Fruit fly (Drosophila melanogaster) whole organism, adult: ENCODE data around the gene CG8891.
A peak's percentile ranks its signal among the peaks of the same experiment; 100 is the strongest.

Experiments
- CG11617 ChIP-seq: fragments of 200-800 bp; sonication (Bioruptor generic); optimal IDR thresholded peaks from 2 replicates; lab custom pipeline; 2017; ENCODE audit warnings: mild to moderate bottlenecking, missing biosample characterization, missing genetic modification reagents, missing genetic modification characterization
- CG12768 ChIP-seq: fragments of 200-800 bp; sonication (Bioruptor generic); optimal IDR thresholded peaks from 2 replicates; lab custom pipeline; 2017; ENCODE audit warnings: missing biosample characterization, missing genetic modification characterization, mild to moderate bottlenecking, moderate library complexity, missing genetic modification reagents
- CG14711 ChIP-seq: fragments of 200-800 bp; sonication (Bioruptor generic); optimal IDR thresholded peaks from 2 replicates; lab custom pipeline; 2018; ENCODE audit warnings: missing biosample characterization, mild to moderate bottlenecking, missing genetic modification characterization, moderate library complexity
- CG1620 ChIP-seq: fragments of 200-800 bp; sonication (Bioruptor generic); optimal IDR thresholded peaks from 2 replicates; lab custom pipeline; 2016; ENCODE audit warnings: missing biosample characterization, missing genetic modification characterization
- CG33017 ChIP-seq: fragments of 200-800 bp; sonication (Bioruptor generic); optimal IDR thresholded peaks from 2 replicates; lab custom pipeline; 2018; ENCODE audit warnings: missing biosample characterization, mild to moderate bottlenecking, missing genetic modification characterization, moderate library complexity
- CG5204 ChIP-seq: fragments of 200-800 bp; sonication (Bioruptor generic); optimal IDR thresholded peaks from 2 replicates; lab custom pipeline; 2016; ENCODE audit warnings: missing biosample characterization, missing genetic modification characterization
- CG7045 ChIP-seq: fragments of 200-800 bp; sonication (Bioruptor generic); optimal IDR thresholded peaks from 2 replicates; lab custom pipeline; 2017; ENCODE audit warnings: missing biosample characterization, mild to moderate bottlenecking, missing genetic modification characterization
- CG7101 ChIP-seq: fragments of 200-800 bp; sonication (Bioruptor generic); optimal IDR thresholded peaks from 2 replicates; lab custom pipeline; 2018; ENCODE audit warnings: missing biosample characterization, mild to moderate bottlenecking, missing genetic modification characterization, moderate library complexity
- Clk ChIP-seq: fragments of 200-800 bp; sonication (Bioruptor generic); optimal IDR thresholded peaks from 2 replicates; lab custom pipeline; 2017; ENCODE audit warnings: missing biosample characterization, missing genetic modification characterization
- Crg-1 ChIP-seq: fragments of 200-800 bp; sonication (Bioruptor generic); optimal IDR thresholded peaks from 2 replicates; lab custom pipeline; 2016; ENCODE audit warnings: missing biosample characterization, missing genetic modification characterization
- Hr96 ChIP-seq: fragments of 200-800 bp; sonication (Bioruptor generic); optimal IDR thresholded peaks from 2 replicates; lab custom pipeline; 2016; ENCODE audit warnings: missing biosample characterization, missing genetic modification characterization
- Mnt ChIP-seq: fragments of 200-800 bp; sonication (Bioruptor generic); optimal IDR thresholded peaks from 2 replicates; lab custom pipeline; 2016; ENCODE audit warnings: missing biosample characterization, mild to moderate bottlenecking, missing genetic modification characterization
- bab1 ChIP-seq: fragments of 200-800 bp; sonication (Bioruptor generic); optimal IDR thresholded peaks from 3 replicates; lab custom pipeline; 2019; ENCODE audit warnings: missing biosample characterization, mild to moderate bottlenecking, missing genetic modification characterization, moderate library complexity
- cic ChIP-seq: fragments of 200-800 bp; sonication (Bioruptor generic); optimal IDR thresholded peaks from 2 replicates; lab custom pipeline; 2017; ENCODE audit warnings: missing biosample characterization, mild to moderate bottlenecking, missing genetic modification characterization, moderate library complexity
- cnc ChIP-seq, 2 experiments: fragments of >200 bp; optimal IDR thresholded peaks; 2 replicates each; lab custom pipeline; 2017
- kay ChIP-seq: fragments of 200-800 bp; sonication (Bioruptor generic); peaks from one replicate; lab custom pipeline; 2016; ENCODE audit warnings: missing biosample characterization, missing genetic modification characterization, borderline replicate concordance
- ovo ChIP-seq: fragments of 200-800 bp; sonication (Bioruptor generic); optimal IDR thresholded peaks from 2 replicates; lab custom pipeline; 2016; ENCODE audit warnings: missing biosample characterization, missing genetic modification characterization
- pad ChIP-seq: fragments of 200-800 bp; sonication (Bioruptor generic); optimal IDR thresholded peaks from 3 replicates; lab custom pipeline; 2017; ENCODE audit warnings: missing biosample characterization, missing genetic modification characterization, mild to moderate bottlenecking, moderate library complexity, missing genetic modification reagents
- tj ChIP-seq: fragments of 200-800 bp; sonication (Bioruptor generic); optimal IDR thresholded peaks from 3 replicates; lab custom pipeline; 2017; ENCODE audit warnings: missing biosample characterization, mild to moderate bottlenecking, missing genetic modification characterization, moderate library complexity
- toe ChIP-seq: fragments of 200-800 bp; sonication (Bioruptor generic); optimal IDR thresholded peaks from 2 replicates; lab custom pipeline; 2016; ENCODE audit warnings: missing biosample characterization, missing genetic modification characterization

Gene CG8891

dm6 chr2L:4976988-4977551, 2.1 kb downstream of the CG8891 start, which contains the start of the genes Gmd and CG3792:
TSS of gene Gmd (minus strand) at chr2L:4977023.
TSS of gene CG3792 (plus strand) at chr2L:4977312.
- TF ChIP-seq CG1620 (GFP tag; lab: Kevin White, UChicago) (peak; percentile 95), CG5204 (GFP tag; lab: Kevin White, UChicago) (no peak), tj (GFP tag; lab: Kevin White, UChicago) (peak; percentile 95), ovo (peak; percentile 83), cic (GFP tag; lab: Kevin White, UChicago) (peak; percentile 84), CG14711 (tag; lab: Kevin White, UChicago) (peak; percentile 89), toe (GFP tag; lab: Kevin White, UChicago) (no peak), CG33017 (tag; lab: Kevin White, UChicago) (peak; percentile 89), kay (no peak), pad (GFP tag; lab: Kevin White, UChicago) (peak; percentile 86), Mnt (peak; percentile 86), CG11617 (peak; percentile 95), bab1 (GFP tag; lab: Kevin White, UChicago) (peak; percentile 95), cnc (optimal IDR thresholded peaks at IDR 0.05; lab: Kevin White, UChicago) (no peak), Hr96 (GFP tag; lab: Kevin White, UChicago) (no peak), CG12768 (peak; percentile 96), Crg-1 (GFP tag; lab: Kevin White, UChicago) (peak; percentile 92), CG7101 (tag; lab: Kevin White, UChicago) (peak; percentile 93), Clk (GFP tag; lab: Kevin White, UChicago) (peak; percentile 90), CG7045 (GFP tag; lab: Kevin White, UChicago) (peak; percentile 94)

dm6 chr2L:4973731-4974415, 5.3 kb downstream of the CG8891 start, which contains the start of gene mRpL28:
TSS of gene mRpL28 (plus strand) at chr2L:4973976.
- TF ChIP-seq cic (GFP tag; lab: Kevin White, UChicago) (no peak), pad (GFP tag; lab: Kevin White, UChicago) (no peak), tj (GFP tag; lab: Kevin White, UChicago) (peak; percentile 2), Mnt (peak; percentile 44), ovo (no peak), CG14711 (tag; lab: Kevin White, UChicago) (peak; percentile 94), Hr96 (GFP tag; lab: Kevin White, UChicago) (no peak), toe (GFP tag; lab: Kevin White, UChicago) (no peak), bab1 (GFP tag; lab: Kevin White, UChicago) (peak; percentile 65), CG7101 (tag; lab: Kevin White, UChicago) (peak; percentile 15), CG1620 (GFP tag; lab: Kevin White, UChicago) (no peak), CG11617 (peak; percentile 11)

dm6 chr2L:4971329-4971798, 7.8 kb downstream of the CG8891 start, which contains the start of gene CG14043:
TSS of gene CG14043 (plus strand) at chr2L:4971702.
- TF ChIP-seq CG1620 (GFP tag; lab: Kevin White, UChicago), result peak; percentile 50
- TF ChIP-seq pad (GFP tag; lab: Kevin White, UChicago), result peak; percentile 26
- no peak for TF ChIP-seq toe (GFP tag; lab: Kevin White, UChicago)
- TF ChIP-seq bab1 (GFP tag; lab: Kevin White, UChicago), result peak; percentile 74
- no peak for TF ChIP-seq CG7045 (GFP tag; lab: Kevin White, UChicago)
- no peak for TF ChIP-seq CG5204 (GFP tag; lab: Kevin White, UChicago)
- TF ChIP-seq CG12768, result no peak
- TF ChIP-seq CG7101 (tag; lab: Kevin White, UChicago), result peak; percentile 25
- TF ChIP-seq CG33017 (tag; lab: Kevin White, UChicago), result no peak
- TF ChIP-seq cic (GFP tag; lab: Kevin White, UChicago), result peak; percentile 46
- peak; percentile 29 for TF ChIP-seq Crg-1 (GFP tag; lab: Kevin White, UChicago)
- TF ChIP-seq Clk (GFP tag; lab: Kevin White, UChicago), result no peak
- TF ChIP-seq Hr96 (GFP tag; lab: Kevin White, UChicago), result no peak
- peak; percentile 19 for TF ChIP-seq CG11617
- peak; percentile 66 for TF ChIP-seq CG14711 (tag; lab: Kevin White, UChicago)
- TF ChIP-seq kay, result no peak
- TF ChIP-seq Mnt, result peak; percentile 72
- TF ChIP-seq tj (GFP tag; lab: Kevin White, UChicago), result peak; percentile 14
- no peak for TF ChIP-seq ovo
- no peak for TF ChIP-seq cnc (optimal IDR thresholded peaks at IDR 0.05; lab: Kevin White, UChicago)

dm6 chr2L:4968767-4969166, 10.4 kb downstream of the CG8891 start, which contains the start of the genes Scox and Polr1C:
TSS of gene Scox (minus strand) at chr2L:4968935.
TSS of gene Polr1C (plus strand) at chr2L:4969004.
- TF ChIP-seq Mnt (peak; percentile 87), Crg-1 (GFP tag; lab: Kevin White, UChicago) (no peak), CG11617 (no peak), cnc (optimal IDR thresholded peaks at IDR 0.05; lab: Kevin White, UChicago) (no peak)

- TF ChIP-seq Mnt, result peak; percentile 50
- no peak for TF ChIP-seq Clk (GFP tag; lab: Kevin White, UChicago)
These were observed 11.7 kb downstream of the CG8891 start, which contains the start of gene eIF3i for dm6 chr2L:4967511-4967910. TSS of gene eIF3i (minus strand) at chr2L:4967775.

dm6 chr2L:4965923-4966322, 13.3 kb downstream of the CG8891 start:
- no peak for TF ChIP-seq CG7101 (tag; lab: Kevin White, UChicago)
- TF ChIP-seq cnc (optimal IDR thresholded peaks at IDR 0.05; lab: Kevin White, UChicago), result no peak
- TF ChIP-seq ovo, result no peak
- TF ChIP-seq CG12768, result no peak
- no peak for TF ChIP-seq cic (GFP tag; lab: Kevin White, UChicago)
- TF ChIP-seq CG11617, result no peak
- TF ChIP-seq CG1620 (GFP tag; lab: Kevin White, UChicago), result no peak
- no peak for TF ChIP-seq CG33017 (tag; lab: Kevin White, UChicago)
- TF ChIP-seq CG5204 (GFP tag; lab: Kevin White, UChicago), result no peak
- TF ChIP-seq CG14711 (tag; lab: Kevin White, UChicago), result no peak
- TF ChIP-seq Clk (GFP tag; lab: Kevin White, UChicago), result no peak
- TF ChIP-seq Hr96 (GFP tag; lab: Kevin White, UChicago), result no peak
- TF ChIP-seq CG7045 (GFP tag; lab: Kevin White, UChicago), result no peak
- no peak for TF ChIP-seq toe (GFP tag; lab: Kevin White, UChicago)
